Worm (Caenorhabditis elegans): Measurements from ENCODE around the gene F33G12.3.

The F33G12.3 gene

DNA sequence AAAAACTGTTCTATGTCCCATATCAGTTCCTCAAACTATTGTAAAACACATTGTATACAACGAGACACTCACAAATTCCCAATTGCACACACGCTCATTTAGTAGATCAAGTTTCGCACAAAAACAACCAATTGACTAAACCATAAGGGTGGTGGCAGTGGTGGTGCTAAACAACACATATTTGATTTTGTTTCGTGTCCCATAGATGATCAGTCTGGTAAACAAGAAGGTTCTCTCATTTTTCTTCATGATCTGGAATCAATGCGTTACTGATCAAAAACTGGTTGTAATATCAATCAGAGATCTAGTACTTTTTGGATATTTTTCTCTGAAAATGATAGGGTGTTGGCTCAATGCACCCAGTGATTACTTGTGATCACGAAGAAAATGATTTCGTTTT is 15.3 kb downstream of the F33G12.3 start:
- TF ChIP-seq lin-35 (GFP tag; optimal IDR thresholded peaks at IDR 0.05): no peak
- TF ChIP-seq efl-1 (optimal IDR thresholded peaks at IDR 0.05): no peak
- peak in 1 of 2 experiments; percentile 88 for TF ChIP-seq efl-1 (GFP tag; optimal IDR thresholded peaks at IDR 0.05 in 1 of 2)

DNA sequence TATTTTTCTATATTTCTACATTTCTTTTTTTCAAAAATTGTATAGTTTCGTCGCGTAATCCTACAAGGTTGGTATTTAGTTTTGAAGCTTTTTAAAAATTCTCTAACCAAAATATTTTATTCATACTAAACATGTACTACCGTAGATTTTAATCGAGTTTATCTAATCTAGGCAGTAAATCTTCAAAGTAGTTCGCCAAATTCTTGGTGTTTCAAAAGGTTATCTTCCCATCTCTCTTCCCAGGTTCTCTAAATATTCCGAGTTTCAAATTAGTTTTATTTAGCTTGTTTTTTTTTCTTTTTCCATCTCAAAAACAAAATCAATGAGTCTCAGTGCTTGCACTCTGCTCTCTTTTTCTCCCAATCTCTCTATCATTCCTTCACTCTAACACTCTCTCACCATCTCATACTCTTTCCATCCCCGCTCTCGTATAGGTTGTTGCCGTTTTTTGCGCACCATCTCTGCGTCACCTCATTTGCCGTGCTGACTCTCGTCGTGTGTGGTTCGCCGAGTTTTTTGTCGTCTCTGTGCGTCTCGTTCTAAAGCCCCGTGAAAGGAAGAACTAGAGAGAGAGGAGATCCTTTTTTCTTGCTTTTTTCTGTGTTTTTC is 16.8 kb downstream of the F33G12.3 start:
- TF ChIP-seq nhr-28 (tag; optimal IDR thresholded peaks at IDR 0.05): no peak
- TF ChIP-seq lin-15B (tag; optimal IDR thresholded peaks at IDR 0.05): no peak
- peak; percentile 67 for TF ChIP-seq tbx-2 (tag; optimal IDR thresholded peaks at IDR 0.05)
- peak; percentile 22 for TF ChIP-seq F16B12.6 (tag; optimal IDR thresholded peaks at IDR 0.05)
- peak; percentile 49 for TF ChIP-seq irx-1 (tag; optimal IDR thresholded peaks at IDR 0.05)
- no peak for TF ChIP-seq hpl-2 (GFP tag; optimal IDR thresholded peaks at IDR 0.05)
- TF ChIP-seq nhr-71 (tag; optimal IDR thresholded peaks at IDR 0.05): peak; percentile 81
- TF ChIP-seq aha-1 (tag; optimal IDR thresholded peaks at IDR 0.05): no peak
- peak; percentile 66 to 70 for TF ChIP-seq lin-35 (GFP tag; optimal IDR thresholded peaks at IDR 0.05)
- TF ChIP-seq ces-1 (GFP tag; optimal IDR thresholded peaks at IDR 0.05): no peak
- TF ChIP-seq xbp-1 (tag; optimal IDR thresholded peaks at IDR 0.05): peak; percentile 38
- TF ChIP-seq ceh-82 (tag; optimal IDR thresholded peaks at IDR 0.05): peak; percentile 51 to 68 (median 61)
- no peak for TF ChIP-seq ceh-63 (GFP tag; optimal IDR thresholded peaks at IDR 0.05)
- no peak for TF ChIP-seq unc-130 (tag; optimal IDR thresholded peaks at IDR 0.05)
- TF ChIP-seq elt-3 (tag; optimal IDR thresholded peaks at IDR 0.05): peak in 2 of 6 experiments; percentile 9 to 53
- peak; percentile 35 for TF ChIP-seq nhr-90 (tag; optimal IDR thresholded peaks at IDR 0.05; ENCODE audit: poor library complexity)
- peak; percentile 64 for TF ChIP-seq jun-1 (tag; optimal IDR thresholded peaks at IDR 0.05)
- TF ChIP-seq zip-4 (GFP tag; optimal IDR thresholded peaks at IDR 0.05): no peak
- TF ChIP-seq ceh-8 (GFP tag; optimal IDR thresholded peaks at IDR 0.05): peak; percentile 20
- TF ChIP-seq fos-1 (tag; optimal IDR thresholded peaks at IDR 0.05): peak; percentile 14
- TF ChIP-seq tlp-1 (tag; optimal IDR thresholded peaks at IDR 0.05): no peak
- TF ChIP-seq skn-1 (tag; optimal IDR thresholded peaks at IDR 0.05): peak; percentile 65
- TF ChIP-seq egl-13 (tag; optimal IDR thresholded peaks at IDR 0.05): peak; percentile 48
- TF ChIP-seq elt-2 (tag; optimal IDR thresholded peaks at IDR 0.05): peak; percentile 83
- TF ChIP-seq unc-86 (tag; optimal IDR thresholded peaks at IDR 0.05): peak; percentile 75
- no peak for TF ChIP-seq nhr-11 (tag; optimal IDR thresholded peaks at IDR 0.05)
- TF ChIP-seq sptf-1 (tag; optimal IDR thresholded peaks at IDR 0.05): no peak
- peak; percentile 69 for TF ChIP-seq swsn-7 (tag; optimal IDR thresholded peaks at IDR 0.05)
- TF ChIP-seq nhr-20 (tag; optimal IDR thresholded peaks at IDR 0.05): peak; percentile 58
- TF ChIP-seq nhr-77 (tag; optimal IDR thresholded peaks at IDR 0.05): peak; percentile 16
- TF ChIP-seq C34B4.2 (tag; optimal IDR thresholded peaks at IDR 0.05): no peak
- TF ChIP-seq lsy-2 (tag; optimal IDR thresholded peaks at IDR 0.05): peak; percentile 67 to 76
- peak in 1 of 2 experiments; percentile 56 for TF ChIP-seq mdl-1 (tag; optimal IDR thresholded peaks at IDR 0.05)
- TF ChIP-seq vab-15 (tag; optimal IDR thresholded peaks at IDR 0.05): no peak
- TF ChIP-seq mab-9 (GFP tag; IDR thresholded peaks at IDR 0.05): peak; percentile 18; the same call in 1 of the 2 replicates
- peak; percentile 35 for TF ChIP-seq dsc-1 (tag; optimal IDR thresholded peaks at IDR 0.05)
- TF ChIP-seq ztf-11 (tag; optimal IDR thresholded peaks at IDR 0.05): peak in 1 of 2 experiments; percentile 12
- TF ChIP-seq unc-30 (tag; optimal IDR thresholded peaks at IDR 0.05): no peak
- TF ChIP-seq zag-1 (tag; optimal IDR thresholded peaks at IDR 0.05): no peak
- peak; percentile 61 for TF ChIP-seq isw-1 (GFP tag; IDR thresholded peaks at IDR 0.05)
- TF ChIP-seq mef-2 (tag; optimal IDR thresholded peaks at IDR 0.05): no peak
- TF ChIP-seq alr-1 (tag; optimal IDR thresholded peaks at IDR 0.05; ENCODE audit: borderline replicate concordance): no peak
- TF ChIP-seq egl-27 (tag; optimal IDR thresholded peaks at IDR 0.05): no peak
- TF ChIP-seq hlh-17 (GFP tag; optimal IDR thresholded peaks at IDR 0.05; ENCODE audit: borderline replicate concordance): no peak
- no peak for TF ChIP-seq sox-4 (tag; optimal IDR thresholded peaks at IDR 0.05)
- TF ChIP-seq Y116A8C.19 (tag; optimal IDR thresholded peaks at IDR 0.05; ENCODE audit: borderline replicate concordance): no peak
- no peak for TF ChIP-seq C04F5.9 (tag; optimal IDR thresholded peaks at IDR 0.05)
- no peak for TF ChIP-seq pax-3 (tag; optimal IDR thresholded peaks at IDR 0.05)

Data from whole organism, L1 larva.